Fruit fly (Drosophila melanogaster): ENCODE measurements around the gene CG14218.

The CG14218 gene

dm6 chrX:19605915-19606314, 24.1 kb upstream of the CG14218 start:
- TF ChIP-seq brk (GFP tag; optimal IDR thresholded peaks at IDR 0.05) (no peak), Jra (GFP tag; optimal IDR thresholded peaks at IDR 0.05) (no peak), ey (GFP tag; optimal IDR thresholded peaks at IDR 0.05) (no peak), h (GFP tag; optimal IDR thresholded peaks at IDR 0.05) (no peak), lola (GFP tag; optimal IDR thresholded peaks at IDR 0.05) (no peak), jim (GFP tag; optimal IDR thresholded peaks at IDR 0.05) (no peak)

- TF ChIP-seq Abd-B (GFP tag; optimal IDR thresholded peaks at IDR 0.05): no peak
- TF ChIP-seq Myc (optimal IDR thresholded peaks at IDR 0.05): no peak
- no peak for TF ChIP-seq CrebA (GFP tag; optimal IDR thresholded peaks at IDR 0.05; ENCODE audit: borderline replicate concordance)
- TF ChIP-seq br (GFP tag; optimal IDR thresholded peaks at IDR 0.05): peak; percentile 39
- peak in 1 of 2 experiments; percentile 21 for TF ChIP-seq dl (GFP tag; optimal IDR thresholded peaks at IDR 0.05; ENCODE audit: insufficient read depth in 1 of 2, partially characterized antibody in 2 of 2)
- no peak for TF ChIP-seq CG32264 (GFP tag; optimal IDR thresholded peaks at IDR 0.05)
- TF ChIP-seq usp (GFP tag; optimal IDR thresholded peaks at IDR 0.05): no peak
- no peak for TF ChIP-seq pan (optimal IDR thresholded peaks at IDR 0.05)
- peak; percentile 52 for TF ChIP-seq h (GFP tag; optimal IDR thresholded peaks at IDR 0.05)
- peak; percentile 35 for TF ChIP-seq OdsH (GFP tag; optimal IDR thresholded peaks at IDR 0.05)
- TF ChIP-seq Dif (GFP tag; optimal IDR thresholded peaks at IDR 0.05; ENCODE audit: partially characterized antibody): peak; percentile 11
- no peak for TF ChIP-seq Jra (GFP tag; optimal IDR thresholded peaks at IDR 0.05)
- peak in 1 of 2 experiments; percentile 25 for TF ChIP-seq foxo (GFP tag; optimal IDR thresholded peaks at IDR 0.05)
- TF ChIP-seq brk (GFP tag; optimal IDR thresholded peaks at IDR 0.05): no peak
- peak; percentile 45 for TF ChIP-seq rgr (GFP tag; optimal IDR thresholded peaks at IDR 0.05)
- TF ChIP-seq N (GFP tag; optimal IDR thresholded peaks at IDR 0.05): no peak
- no peak for TF ChIP-seq ey (GFP tag; optimal IDR thresholded peaks at IDR 0.05)
- no peak for TF ChIP-seq woc (GFP tag; optimal IDR thresholded peaks at IDR 0.05)
- no peak for TF ChIP-seq dsf (GFP tag; optimal IDR thresholded peaks at IDR 0.05; ENCODE audit: borderline replicate concordance)
- TF ChIP-seq dmrt93B (GFP tag; optimal IDR thresholded peaks at IDR 0.05): no peak
- no peak for TF ChIP-seq HLH106 (tag; optimal IDR thresholded peaks at IDR 0.05)
- no peak for TF ChIP-seq Hr83 (GFP tag; optimal IDR thresholded peaks at IDR 0.05; ENCODE audit: poor library complexity, severe bottlenecking)
- no peak for TF ChIP-seq Dfd (GFP tag; optimal IDR thresholded peaks at IDR 0.05)
- no peak for TF ChIP-seq tai (GFP tag; optimal IDR thresholded peaks at IDR 0.05)
- TF ChIP-seq fru (GFP tag; optimal IDR thresholded peaks at IDR 0.05): peak; percentile 38
- no peak for TF ChIP-seq jim (GFP tag; optimal IDR thresholded peaks at IDR 0.05)
- peak; percentile 63 for TF ChIP-seq Hnf4 (GFP tag; optimal IDR thresholded peaks at IDR 0.05)
- TF ChIP-seq lola (GFP tag; optimal IDR thresholded peaks at IDR 0.05): no peak
- no peak for TF ChIP-seq CG9705 (GFP tag; optimal IDR thresholded peaks at IDR 0.05)
- TF ChIP-seq GATAd (GFP tag; optimal IDR thresholded peaks at IDR 0.05): no peak
- peak; percentile 43 for TF ChIP-seq psq (GFP tag; optimal IDR thresholded peaks at IDR 0.05)
- TF ChIP-seq Mio (GFP tag; optimal IDR thresholded peaks at IDR 0.05): no peak
- peak; percentile 37 for TF ChIP-seq Sp1 (GFP tag; optimal IDR thresholded peaks at IDR 0.05)
- no peak for TF ChIP-seq Rel (GFP tag; optimal IDR thresholded peaks at IDR 0.05)
- TF ChIP-seq Rel (tag; optimal IDR thresholded peaks at IDR 0.05): peak; percentile 60
- TF ChIP-seq Hr78 (GFP tag; optimal IDR thresholded peaks at IDR 0.05): no peak
- TF ChIP-seq Vsx2 (GFP tag; optimal IDR thresholded peaks at IDR 0.05; ENCODE audit: partially characterized antibody): no peak
- no peak for TF ChIP-seq sv (GFP tag; optimal IDR thresholded peaks at IDR 0.05)
Observed at dm6 chrX:19604997-19605396, 23.2 kb upstream of the CG14218 start, which contains the start of gene CG14207. TSS of gene CG14207 (plus strand) at chrX:19605199.

- TF ChIP-seq foxo (GFP tag; optimal IDR thresholded peaks at IDR 0.05): peak in 1 of 2 experiments; percentile 83
- TF ChIP-seq h (GFP tag; optimal IDR thresholded peaks at IDR 0.05): peak; percentile 76
- TF ChIP-seq Hr83 (GFP tag; optimal IDR thresholded peaks at IDR 0.05; ENCODE audit: poor library complexity, severe bottlenecking): no peak
- no peak for TF ChIP-seq jim (GFP tag; optimal IDR thresholded peaks at IDR 0.05)
- no peak for TF ChIP-seq Myc (optimal IDR thresholded peaks at IDR 0.05)
- no peak for TF ChIP-seq Mio (GFP tag; optimal IDR thresholded peaks at IDR 0.05)
- TF ChIP-seq Dfd (GFP tag; optimal IDR thresholded peaks at IDR 0.05): no peak
- no peak for TF ChIP-seq Hr78 (GFP tag; optimal IDR thresholded peaks at IDR 0.05)
- peak; percentile 46 for TF ChIP-seq br (GFP tag; optimal IDR thresholded peaks at IDR 0.05)
- TF ChIP-seq ey (GFP tag; optimal IDR thresholded peaks at IDR 0.05): peak; percentile 48
- no peak for TF ChIP-seq woc (GFP tag; optimal IDR thresholded peaks at IDR 0.05)
- peak; percentile 49 for TF ChIP-seq dmrt93B (GFP tag; optimal IDR thresholded peaks at IDR 0.05)
- no peak for TF ChIP-seq Dif (GFP tag; optimal IDR thresholded peaks at IDR 0.05; ENCODE audit: partially characterized antibody)
- no peak for TF ChIP-seq CG32264 (GFP tag; optimal IDR thresholded peaks at IDR 0.05)
- peak; percentile 69 for TF ChIP-seq fru (GFP tag; optimal IDR thresholded peaks at IDR 0.05)
- TF ChIP-seq HLH106 (tag; optimal IDR thresholded peaks at IDR 0.05): peak; percentile 71
- peak; percentile 32 for TF ChIP-seq Hnf4 (GFP tag; optimal IDR thresholded peaks at IDR 0.05)
- TF ChIP-seq brk (GFP tag; optimal IDR thresholded peaks at IDR 0.05): no peak
- no peak for TF ChIP-seq CG9705 (GFP tag; optimal IDR thresholded peaks at IDR 0.05)
- peak; percentile 59 for TF ChIP-seq OdsH (GFP tag; optimal IDR thresholded peaks at IDR 0.05)
- no peak for TF ChIP-seq GATAd (GFP tag; optimal IDR thresholded peaks at IDR 0.05)
- TF ChIP-seq N (GFP tag; optimal IDR thresholded peaks at IDR 0.05): no peak
- TF ChIP-seq dl (GFP tag; optimal IDR thresholded peaks at IDR 0.05; ENCODE audit: insufficient read depth in 1 of 2, partially characterized antibody in 2 of 2): no peak
- no peak for TF ChIP-seq pan (optimal IDR thresholded peaks at IDR 0.05)
- no peak for TF ChIP-seq Jra (GFP tag; optimal IDR thresholded peaks at IDR 0.05)
- TF ChIP-seq sv (GFP tag; optimal IDR thresholded peaks at IDR 0.05): peak; percentile 69
- TF ChIP-seq Abd-B (GFP tag; optimal IDR thresholded peaks at IDR 0.05): no peak
- peak; percentile 31 for TF ChIP-seq psq (GFP tag; optimal IDR thresholded peaks at IDR 0.05)
- peak; percentile 13 for TF ChIP-seq Rel (GFP tag; optimal IDR thresholded peaks at IDR 0.05)
- TF ChIP-seq Rel (tag; optimal IDR thresholded peaks at IDR 0.05): no peak
- no peak for TF ChIP-seq dsf (GFP tag; optimal IDR thresholded peaks at IDR 0.05; ENCODE audit: borderline replicate concordance)
- TF ChIP-seq rgr (GFP tag; optimal IDR thresholded peaks at IDR 0.05): peak; percentile 43
- no peak for TF ChIP-seq lola (GFP tag; optimal IDR thresholded peaks at IDR 0.05)
- no peak for TF ChIP-seq tai (GFP tag; optimal IDR thresholded peaks at IDR 0.05)
- no peak for TF ChIP-seq CrebA (GFP tag; optimal IDR thresholded peaks at IDR 0.05; ENCODE audit: borderline replicate concordance)
- peak; percentile 62 for TF ChIP-seq sage (GFP tag; optimal IDR thresholded peaks at IDR 0.05)
- no peak for TF ChIP-seq Vsx2 (GFP tag; optimal IDR thresholded peaks at IDR 0.05; ENCODE audit: partially characterized antibody)
- peak; percentile 30 for TF ChIP-seq Sp1 (GFP tag; optimal IDR thresholded peaks at IDR 0.05)
- no peak for TF ChIP-seq usp (GFP tag; optimal IDR thresholded peaks at IDR 0.05)
Observed at dm6 chrX:19603953-19604352, 22.2 kb upstream of the CG14218 start.

All from whole organism, wandering third instar larva.